Worm (Caenorhabditis elegans): ENCODE measurements around the gene col-91.

- no peak for TF ChIP-seq rnt-1 (tag; optimal IDR thresholded peaks at IDR 0.05)
- TF ChIP-seq nhr-76 (tag; optimal IDR thresholded peaks at IDR 0.05), result no peak
- no peak for TF ChIP-seq hlh-17 (GFP tag; optimal IDR thresholded peaks at IDR 0.05; ENCODE audit: borderline replicate concordance)
- TF ChIP-seq lin-39 (tag; optimal IDR thresholded peaks at IDR 0.05), result no peak
- no peak for TF ChIP-seq ztf-4 (tag; optimal IDR thresholded peaks at IDR 0.05)
- TF ChIP-seq pqm-1 (tag; optimal IDR thresholded peaks at IDR 0.05), result no peak
- no peak for TF ChIP-seq tbx-2 (tag; optimal IDR thresholded peaks at IDR 0.05)
Measured at ce11 chrIII:8312393-8312792, 48.9 kb upstream of the col-91 start, which contains the start of gene F10E9.2.
